Fruit fly (Drosophila melanogaster) whole organism, embryonic: Measurements from ENCODE around the gene CG18095.

Experiments
- Atf6 ChIP-seq: fragments of 200-800 bp; sonication (Bioruptor generic); IDR thresholded peaks from 2 replicates; pipeline ENCODE4 v1.3.6; 2022; ENCODE audit warnings: missing biosample characterization, missing genetic modification characterization
- BtbVII ChIP-seq: fragments of 200-800 bp; sonication (Bioruptor generic); optimal IDR thresholded peaks from 3 replicates; lab custom pipeline; 2017; ENCODE audit warnings: missing biosample characterization, mild to moderate bottlenecking, missing genetic modification characterization
- C15 ChIP-seq: fragments of 200-800 bp; sonication (Bioruptor generic); IDR thresholded peaks from 3 replicates; pipeline ENCODE4 v1.3.6; 2022; ENCODE audit warnings: missing biosample characterization, missing genetic modification characterization
- CG10565 ChIP-seq: fragments of 200-800 bp; sonication (Bioruptor generic); optimal IDR thresholded peaks from 3 replicates; lab custom pipeline; 2016; ENCODE audit warnings: missing biosample characterization, mild to moderate bottlenecking, missing genetic modification characterization
- CG11247 ChIP-seq: fragments of 200-800 bp; sonication (Bioruptor generic); IDR thresholded peaks from 2 replicates; pipeline ENCODE4 v1.3.6; 2022; ENCODE audit warnings: missing biosample characterization, missing genetic modification characterization
- CG1233 ChIP-seq: fragments of 200-800 bp; sonication (Bioruptor generic); optimal IDR thresholded peaks from 4 replicates; lab custom pipeline; 2018; ENCODE audit warnings: missing biosample characterization, mild to moderate bottlenecking, missing genetic modification characterization
- CG13287 ChIP-seq: fragments of 200-800 bp; sonication (Bioruptor generic); IDR thresholded peaks from 2 replicates; pipeline ENCODE4 v1.3.6; 2022; ENCODE audit warnings: missing biosample characterization, missing genetic modification characterization; ENCODE audit not compliant: partially characterized antibody
- CG15073 ChIP-seq: fragments of 200-800 bp; sonication (Bioruptor generic); optimal IDR thresholded peaks from 2 replicates; lab custom pipeline; 2016; ENCODE audit warnings: missing biosample characterization, missing genetic modification characterization
- CG17385 ChIP-seq: fragments of 200-800 bp; sonication (Bioruptor generic); optimal IDR thresholded peaks from 3 replicates; lab custom pipeline; 2018; ENCODE audit warnings: missing biosample characterization, mild to moderate bottlenecking, missing genetic modification characterization
- CG18011 ChIP-seq: fragments of 200-800 bp; sonication (Bioruptor generic); optimal IDR thresholded peaks from 2 replicates; lab custom pipeline; 2017; ENCODE audit warnings: missing biosample characterization, missing genetic modification characterization, mild to moderate bottlenecking, moderate library complexity, missing genotype
- CG31224 ChIP-seq: fragments of 200-800 bp; sonication (Bioruptor generic); IDR thresholded peaks from 2 replicates; pipeline ENCODE4 v1.3.6; 2022; ENCODE audit warnings: missing biosample characterization, missing genetic modification characterization
- CG34376 ChIP-seq: fragments of 200-800 bp; sonication (Bioruptor generic); optimal IDR thresholded peaks from 2 replicates; lab custom pipeline; 2018; ENCODE audit warnings: missing biosample characterization, mild to moderate bottlenecking, missing genetic modification characterization
- CG5180 ChIP-seq: fragments of 200-800 bp; sonication (Bioruptor generic); optimal IDR thresholded peaks from 3 replicates; lab custom pipeline; 2017; ENCODE audit warnings: missing biosample characterization, missing genetic modification characterization, mild to moderate bottlenecking, moderate library complexity, missing genetic modification reagents
- CG5953 ChIP-seq: fragments of 200-800 bp; sonication (Bioruptor generic); IDR thresholded peaks from 2 replicates; pipeline ENCODE4 v1.3.6; 2022; ENCODE audit warnings: missing biosample characterization, missing genetic modification characterization
- CG6175 ChIP-seq: fragments of 200-800 bp; sonication (Bioruptor generic); IDR thresholded peaks from 3 replicates; pipeline ENCODE4 v1.3.6; 2022; ENCODE audit warnings: missing biosample characterization, missing genetic modification characterization
- CG6854 ChIP-seq: fragments of 200-800 bp; sonication (Bioruptor generic); optimal IDR thresholded peaks from 3 replicates; lab custom pipeline; 2017; ENCODE audit warnings: missing biosample characterization, mild to moderate bottlenecking, missing genetic modification characterization
- CG8478 ChIP-seq: fragments of >200 bp; optimal IDR thresholded peaks from 2 replicates; lab custom pipeline; 2018
- Dbx ChIP-seq: fragments of 200-800 bp; sonication (Bioruptor generic); IDR thresholded peaks from 3 replicates; pipeline ENCODE4 v1.3.6; 2022; ENCODE audit warnings: missing biosample characterization, missing genetic modification characterization
- ERR ChIP-seq: fragments of 200-800 bp; sonication (Bioruptor generic); optimal IDR thresholded peaks from 2 replicates; lab custom pipeline; 2016; ENCODE audit warnings: missing biosample characterization, missing genetic modification characterization
- Ets65A ChIP-seq: fragments of 200-800 bp; sonication (Bioruptor generic); peaks from one replicate; lab custom pipeline; 2016; ENCODE audit warnings: missing biosample characterization, missing genetic modification characterization
- HmgD ChIP-seq: fragments of 200-800 bp; sonication (Bioruptor generic); optimal IDR thresholded peaks from 3 replicates; lab custom pipeline; 2016; ENCODE audit warnings: missing biosample characterization, missing genetic modification characterization
- Lhr ChIP-seq: fragments of 200-800 bp; sonication (Bioruptor generic); optimal IDR thresholded peaks from 3 replicates; lab custom pipeline; 2017; ENCODE audit warnings: mild to moderate bottlenecking, missing biosample characterization, missing genetic modification reagents, missing genetic modification characterization
- MBD-R2 ChIP-seq: fragments of 200-800 bp; sonication (Bioruptor generic); IDR thresholded peaks from 2 replicates; pipeline ENCODE4 v1.3.6; 2022; ENCODE audit warnings: missing biosample characterization, missing genetic modification characterization
- Med ChIP-seq: fragments of 200-800 bp; sonication (Bioruptor generic); peaks from one replicate; lab custom pipeline; 2016; ENCODE audit warnings: missing biosample characterization, missing genetic modification characterization, mild to moderate bottlenecking, inconsistent platforms, moderate library complexity
- Neu2 ChIP-seq: fragments of 200-800 bp; sonication (Bioruptor generic); optimal IDR thresholded peaks from 3 replicates; lab custom pipeline; 2016; ENCODE audit warnings: missing biosample characterization, missing genetic modification characterization, borderline replicate concordance
- Optix ChIP-seq: fragments of 200-800 bp; sonication (Bioruptor generic); IDR thresholded peaks from 3 replicates; pipeline ENCODE4 v1.3.6; 2022; ENCODE audit warnings: missing biosample characterization, missing genetic modification characterization
- Pdp1 ChIP-seq, 2 experiments: fragments of 200-800 bp; sonication (Bioruptor generic); optimal IDR thresholded peaks; 3 replicates each; lab custom pipeline; 2016; ENCODE audit warnings: missing biosample characterization in 2 of 2, missing genetic modification characterization in 2 of 2, mild to moderate bottlenecking in 1 of 2, moderate library complexity in 1 of 2
- Ssrp ChIP-seq: fragments of 200-800 bp; sonication (Bioruptor generic); optimal IDR thresholded peaks from 2 replicates; lab custom pipeline; 2018; ENCODE audit warnings: missing biosample characterization, mild to moderate bottlenecking, missing genetic modification characterization, moderate library complexity
- chinmo ChIP-seq: fragments of 200-800 bp; sonication (Bioruptor generic); IDR thresholded peaks from 4 replicates; pipeline ENCODE4 v1.3.6; 2022; ENCODE audit warnings: missing biosample characterization, missing genetic modification characterization; ENCODE audit not compliant: partially characterized antibody
- croc ChIP-seq: fragments of 200-800 bp; sonication (Bioruptor generic); conservative IDR thresholded peaks from 3 replicates; pipeline ENCODE4 v1.3.6; 2022; ENCODE audit warnings: missing biosample characterization, missing genetic modification characterization
- dan ChIP-seq: fragments of 200-800 bp; sonication (Bioruptor generic); IDR thresholded peaks from 2 replicates; pipeline ENCODE4 v1.3.6; 2022; ENCODE audit warnings: missing biosample characterization, missing genetic modification characterization
- dmrt99B ChIP-seq: fragments of 200-800 bp; sonication (Bioruptor generic); optimal IDR thresholded peaks from 2 replicates; lab custom pipeline; 2018; ENCODE audit warnings: missing biosample characterization, mild to moderate bottlenecking, missing genetic modification characterization, moderate library complexity
- ewg ChIP-seq: fragments of 200-800 bp; sonication (Bioruptor generic); optimal IDR thresholded peaks from 3 replicates; lab custom pipeline; 2017; ENCODE audit warnings: mild to moderate bottlenecking, missing biosample characterization, missing genetic modification reagents, missing genetic modification characterization
- exex ChIP-seq: fragments of 200-800 bp; sonication (Bioruptor generic); optimal IDR thresholded peaks from 4 replicates; lab custom pipeline; 2018; ENCODE audit warnings: missing biosample characterization, mild to moderate bottlenecking, missing genetic modification characterization, moderate library complexity
- gcm ChIP-seq: fragments of 200-800 bp; sonication (Bioruptor generic); optimal IDR thresholded peaks from 2 replicates; lab custom pipeline; 2019; ENCODE audit warnings: missing biosample characterization, mild to moderate bottlenecking, missing genetic modification characterization, moderate library complexity
- grn ChIP-seq: fragments of 200-800 bp; sonication (Bioruptor generic); optimal IDR thresholded peaks from 3 replicates; lab custom pipeline; 2017; ENCODE audit warnings: missing biosample characterization, missing genetic modification characterization
- gsb ChIP-seq: fragments of 200-800 bp; sonication (Bioruptor generic); IDR thresholded peaks from 2 replicates; pipeline ENCODE4 v1.3.6; 2022; ENCODE audit warnings: missing biosample characterization, missing genetic modification characterization
- hbn ChIP-seq: fragments of 200-800 bp; sonication (Bioruptor generic); IDR thresholded peaks from 2 replicates; pipeline ENCODE4 v1.3.6; 2022; ENCODE audit warnings: missing biosample characterization, missing genetic modification characterization; ENCODE audit not compliant: partially characterized antibody
- jumu ChIP-seq: fragments of 200-800 bp; sonication (Bioruptor generic); optimal IDR thresholded peaks from 3 replicates; lab custom pipeline; 2016; ENCODE audit warnings: missing biosample characterization, missing genetic modification characterization
- ken ChIP-seq: fragments of 200-800 bp; sonication (Bioruptor generic); IDR thresholded peaks from 3 replicates; pipeline ENCODE4 v1.3.6; 2022; ENCODE audit warnings: missing biosample characterization, missing genetic modification characterization
- schlank ChIP-seq: fragments of 200-800 bp; sonication (Bioruptor generic); optimal IDR thresholded peaks from 2 replicates; lab custom pipeline; 2018; ENCODE audit warnings: missing biosample characterization, mild to moderate bottlenecking, missing genetic modification characterization
- sd ChIP-seq: fragments of 200-800 bp; sonication (Bioruptor generic); optimal IDR thresholded peaks from 3 replicates; lab custom pipeline; 2018; ENCODE audit warnings: missing biosample characterization, mild to moderate bottlenecking, missing genetic modification characterization, moderate library complexity
- sug ChIP-seq: fragments of 200-800 bp; optimal IDR thresholded peaks from 2 replicates; lab custom pipeline; 2019; ENCODE audit warnings: missing biosample characterization, mild to moderate bottlenecking, missing genetic modification characterization, moderate library complexity
- tup ChIP-seq: fragments of 200-800 bp; sonication (Bioruptor generic); optimal IDR thresholded peaks from 2 replicates; lab custom pipeline; 2016; ENCODE audit warnings: missing biosample characterization, mild to moderate bottlenecking, missing genetic modification characterization, moderate library complexity

CG18095 gene

dm6 chr2L:14020875-14021643 is 10.3 kb downstream of the CG18095 start (continued):
- TF ChIP-seq Neu2 (GFP tag; lab: Kevin White, UChicago) (no peak), HmgD (GFP tag; lab: Kevin White, UChicago) (no peak), CG31224 (GFP tag; lab: Robert Waterston, UW) (no peak), CG15073 (GFP tag; lab: Kevin White, UChicago) (no peak), hbn (GFP tag; lab: Robert Waterston, UW) (no peak), ewg (GFP tag; lab: Kevin White, UChicago) (peak; percentile 38), gsb (no peak), dmrt99B (tag; lab: Kevin White, UChicago) (peak; percentile 72)

- no peak for TF ChIP-seq CG1233 (GFP tag; lab: Kevin White, UChicago)
- TF ChIP-seq CG5180 (GFP tag; lab: Kevin White, UChicago), result peak; percentile 98
- no peak for TF ChIP-seq CG6175 (GFP tag; lab: Robert Waterston, UW)
- no peak for TF ChIP-seq tup (GFP tag; lab: Kevin White, UChicago)
Measured at dm6 chr2L:14020545-14020874, 10.8 kb downstream of the CG18095 start.

dm6 chr2L:14020108-14020507 is 11.2 kb downstream of the CG18095 start, which contains the start of gene NimC3:
TSS of gene NimC3 (minus strand) at chr2L:14020208.
- TF ChIP-seq Lhr (no peak), CG10565 (GFP tag; lab: Kevin White, UChicago) (no peak), ERR (GFP tag; lab: Kevin White, UChicago) (no peak), croc (no peak), jumu (no peak), CG13287 (GFP tag; lab: Robert Waterston, UW) (no peak), dan (GFP tag; lab: Robert Waterston, UW) (no peak), CG11247 (GFP tag; lab: Robert Waterston, UW) (no peak), C15 (GFP tag; lab: Robert Waterston, UW) (no peak), CG6854 (GFP tag; lab: Kevin White, UChicago) (no peak), MBD-R2 (no peak)

- no peak for TF ChIP-seq Optix (GFP tag; lab: Robert Waterston, UW)
- TF ChIP-seq jumu, result no peak
- peak; percentile 58 for TF ChIP-seq Med (GFP tag; lab: Kevin White, UChicago)
- peak; percentile 73 for TF ChIP-seq Ets65A
- peak; percentile 89 for TF ChIP-seq CG8478 (lab: Kevin White, UChicago)
- TF ChIP-seq BtbVII (GFP tag; lab: Kevin White, UChicago), result no peak
- TF ChIP-seq CG17385 (GFP tag; lab: Kevin White, UChicago), result no peak
- 0 out of 3 replicates have a peak, but pooled peaks have one; percentile 24 for TF ChIP-seq Dbx (GFP tag; lab: Robert Waterston, UW)
- TF ChIP-seq CG18011, result no peak
- 0 out of 3 replicates have a peak, but pooled peaks have one; percentile 14 for TF ChIP-seq ken (GFP tag; lab: Robert Waterston, UW)
Measured at dm6 chr2L:14019654-14020053, 11.7 kb downstream of the CG18095 start.

- TF ChIP-seq chinmo (GFP tag; lab: Robert Waterston, UW), result 0 out of 4 replicates have a peak, but pooled peaks have one; percentile 23
- TF ChIP-seq sd (tag; lab: Kevin White, UChicago), result peak; percentile 86
- TF ChIP-seq Atf6, result no peak
- TF ChIP-seq CG5953 (GFP tag; lab: Robert Waterston, UW), result no peak
- TF ChIP-seq Pdp1 (GFP tag; optimal IDR thresholded peaks at IDR 0.05; lab: Kevin White, UChicago), result peak in 1 of 2 experiments; percentile 58
- peak; percentile 90 for TF ChIP-seq exex (tag; lab: Kevin White, UChicago)
- no peak for TF ChIP-seq schlank
- peak; percentile 48 for TF ChIP-seq sug (tag; lab: Kevin White, UChicago)
- TF ChIP-seq gcm (GFP tag; lab: Kevin White, UChicago), result no peak
- peak; percentile 89 for TF ChIP-seq CG34376 (GFP tag; lab: Kevin White, UChicago)
- peak; percentile 10 for TF ChIP-seq grn (GFP tag; lab: Kevin White, UChicago)
- no peak for TF ChIP-seq Ssrp
Measured at dm6 chr2L:14015109-14015508, 16.2 kb downstream of the CG18095 start.
